Worm (Caenorhabditis elegans) whole organism, mixed stage, embryonic: ENCODE results near the gene ddp-1.

Source experiments
- M03D4.4 ChIP-seq: sonication (generic microtip); optimal IDR thresholded peaks from 2 replicates; lab custom pipeline; 2017; ENCODE audit warnings: mild to moderate bottlenecking, missing genetic modification characterization, missing compliant biosample characterization
- bed-3 ChIP-seq: fragments of 200-800 bp; sonication (Bioruptor generic); optimal IDR thresholded peaks from 3 replicates; lab custom pipeline; 2018; ENCODE audit warnings: mild to moderate bottlenecking, missing genetic modification characterization, moderate library complexity, missing compliant biosample characterization
- blmp-1 ChIP-seq: fragments of 150-350 bp; optimal IDR thresholded peaks from 2 replicates; lab custom pipeline; 2014; ENCODE audit warnings: missing biosample characterization, missing genetic modification characterization
- ceh-39 ChIP-seq: fragments of 150-350 bp; optimal IDR thresholded peaks from 2 replicates; lab custom pipeline; 2014; ENCODE audit warnings: missing biosample characterization, missing genetic modification characterization
- ceh-43 ChIP-seq: fragments of 200-800 bp; sonication (Bioruptor generic); optimal IDR thresholded peaks from 2 replicates; lab custom pipeline; 2018; ENCODE audit warnings: mild to moderate bottlenecking, missing genetic modification characterization, moderate library complexity, missing compliant biosample characterization
- ceh-83 ChIP-seq: fragments of 200-800 bp; sonication (Bioruptor generic); optimal IDR thresholded peaks from 2 replicates; lab custom pipeline; 2018; ENCODE audit warnings: mild to moderate bottlenecking, missing genetic modification characterization, missing compliant biosample characterization
- ces-1 ChIP-seq: fragments of 150-350 bp; optimal IDR thresholded peaks from 2 replicates; lab custom pipeline; 2014; ENCODE audit warnings: missing biosample characterization, missing genetic modification reagents, missing genetic modification characterization
- cnd-1 ChIP-seq: fragments of 200-800 bp; sonication (Bioruptor generic); optimal IDR thresholded peaks from 2 replicates; lab custom pipeline; 2018; ENCODE audit warnings: mild to moderate bottlenecking, missing genetic modification characterization, missing compliant biosample characterization
- drap-1 ChIP-seq: fragments of 200-800 bp; sonication (Bioruptor generic); optimal IDR thresholded peaks from 3 replicates; lab custom pipeline; 2018; ENCODE audit warnings: mild to moderate bottlenecking, missing genetic modification characterization, missing compliant biosample characterization
- elt-1 ChIP-seq: sonication (generic microtip); optimal IDR thresholded peaks from 2 replicates; lab custom pipeline; 2017; ENCODE audit warnings: missing genetic modification characterization, mild to moderate bottlenecking, missing compliant biosample characterization, antibody characterized with exemption, moderate library complexity, borderline replicate concordance; ENCODE audit not compliant: insufficient read depth
- elt-3 ChIP-seq: fragments of 150-350 bp; optimal IDR thresholded peaks from 2 replicates; lab custom pipeline; 2014; ENCODE audit warnings: missing biosample characterization, missing genetic modification characterization
- flh-1 ChIP-seq: fragments of 200-800 bp; sonication (Bioruptor generic); optimal IDR thresholded peaks from 2 replicates; lab custom pipeline; 2018; ENCODE audit warnings: mild to moderate bottlenecking, missing genetic modification characterization, moderate library complexity, missing compliant biosample characterization
- ham-2 ChIP-seq: fragments of 200-800 bp; sonication (Bioruptor generic); optimal IDR thresholded peaks from 2 replicates; lab custom pipeline; 2018; ENCODE audit warnings: mild to moderate bottlenecking, missing genetic modification characterization, missing compliant biosample characterization
- hlh-1 ChIP-seq: fragments of 150-350 bp; optimal IDR thresholded peaks from 2 replicates; lab custom pipeline; 2014; ENCODE audit warnings: missing biosample characterization, missing genetic modification reagents, missing genetic modification characterization
- lin-13 ChIP-seq: fragments of 150-350 bp; optimal IDR thresholded peaks from 2 replicates; lab custom pipeline; 2014; ENCODE audit warnings: missing biosample characterization, missing genetic modification characterization
- lin-32 ChIP-seq: fragments of 200-800 bp; sonication (Bioruptor generic); optimal IDR thresholded peaks from 2 replicates; lab custom pipeline; 2018; ENCODE audit warnings: mild to moderate bottlenecking, missing genetic modification characterization, missing compliant biosample characterization
- lsy-2 ChIP-seq: fragments of 150-350 bp; optimal IDR thresholded peaks from 2 replicates; lab custom pipeline; 2014; ENCODE audit warnings: missing biosample characterization, missing genetic modification characterization
- mab-5 ChIP-seq: fragments of 150-350 bp; optimal IDR thresholded peaks from 2 replicates; lab custom pipeline; 2014; ENCODE audit warnings: missing biosample characterization, missing genetic modification characterization
- mep-1 ChIP-seq: fragments of 150-350 bp; optimal IDR thresholded peaks from 2 replicates; lab custom pipeline; 2017; ENCODE audit warnings: missing biosample characterization, missing genetic modification reagents, missing genetic modification characterization, inconsistent platforms
- mls-2 ChIP-seq: sonication (generic microtip); optimal IDR thresholded peaks from 2 replicates; lab custom pipeline; 2016; ENCODE audit warnings: mild to moderate bottlenecking, missing genetic modification characterization, moderate library complexity, missing compliant biosample characterization
- nhr-12 ChIP-seq: fragments of 150-350 bp; optimal IDR thresholded peaks from 2 replicates; lab custom pipeline; 2014; ENCODE audit warnings: missing biosample characterization, missing genetic modification characterization
- nhr-2 ChIP-seq: fragments of 150-350 bp; optimal IDR thresholded peaks from 2 replicates; lab custom pipeline; 2014; ENCODE audit warnings: missing biosample characterization, missing genetic modification characterization
- nhr-237 ChIP-seq: fragments of 150-350 bp; optimal IDR thresholded peaks from 2 replicates; lab custom pipeline; 2014; ENCODE audit warnings: missing biosample characterization, missing genetic modification characterization
- nhr-28 ChIP-seq: fragments of 150-350 bp; optimal IDR thresholded peaks from 2 replicates; lab custom pipeline; 2014; ENCODE audit warnings: missing biosample characterization, missing genetic modification characterization
- nhr-76 ChIP-seq: sonication (generic microtip); optimal IDR thresholded peaks from 2 replicates; lab custom pipeline; 2017; ENCODE audit warnings: missing biosample characterization, missing genetic modification characterization
- pha-4 ChIP-seq: fragments of 150-350 bp; optimal IDR thresholded peaks from 2 replicates; lab custom pipeline; 2018; ENCODE audit warnings: missing biosample characterization, missing genetic modification reagents, missing genetic modification characterization
- sem-2 ChIP-seq: fragments of 200-800 bp; sonication (Bioruptor generic); optimal IDR thresholded peaks from 2 replicates; lab custom pipeline; 2018; ENCODE audit warnings: mild to moderate bottlenecking, missing genetic modification characterization, missing compliant biosample characterization
- snpc-4 ChIP-seq: fragments of 150-350 bp; optimal IDR thresholded peaks from 2 replicates; lab custom pipeline; 2014; ENCODE audit warnings: missing biosample characterization, missing genetic modification characterization
- sptf-1 ChIP-seq: sonication (generic microtip); optimal IDR thresholded peaks from 2 replicates; lab custom pipeline; 2017; ENCODE audit warnings: mild to moderate bottlenecking, missing genetic modification characterization, moderate library complexity, missing compliant biosample characterization
- tbx-8 ChIP-seq: fragments of 200-800 bp; sonication (Bioruptor generic); optimal IDR thresholded peaks from 2 replicates; lab custom pipeline; 2018; ENCODE audit warnings: mild to moderate bottlenecking, missing genetic modification characterization, moderate library complexity, missing compliant biosample characterization
- unc-120 ChIP-seq: sonication (generic microtip); optimal IDR thresholded peaks from 2 replicates; lab custom pipeline; 2017; ENCODE audit warnings: missing genetic modification characterization, missing compliant biosample characterization; ENCODE audit not compliant: poor library complexity, severe bottlenecking
- unc-39 ChIP-seq: fragments of 150-350 bp; optimal IDR thresholded peaks from 2 replicates; lab custom pipeline; 2014; ENCODE audit warnings: missing biosample characterization, missing genetic modification characterization
- unc-62 ChIP-seq: fragments of 150-350 bp; optimal IDR thresholded peaks from 2 replicates; lab custom pipeline; 2014; ENCODE audit warnings: missing biosample characterization, missing genetic modification reagents, missing genetic modification characterization
- zip-8 ChIP-seq: fragments of 150-350 bp; optimal IDR thresholded peaks from 2 replicates; lab custom pipeline; 2014; ENCODE audit warnings: missing biosample characterization, missing genetic modification characterization
- ztf-11 ChIP-seq: fragments of 150-350 bp; optimal IDR thresholded peaks from 2 replicates; lab custom pipeline; 2014; ENCODE audit warnings: missing biosample characterization, missing genetic modification characterization

Gene ddp-1

ce11 chrIII:1819049-1819597 lies 40.6 kb upstream of the ddp-1 start:
- no peak for TF ChIP-seq M03D4.4 (tag; lab: Kevin White, UChicago)
- no peak for TF ChIP-seq zip-8 (tag; lab: Kevin White, UChicago)
- TF ChIP-seq ham-2 (GFP tag; lab: Kevin White, UChicago), result no peak
- TF ChIP-seq flh-1 (GFP tag; lab: Kevin White, UChicago), result no peak
- TF ChIP-seq bed-3, result no peak
- TF ChIP-seq mep-1 (tag; lab: Kevin White, UChicago), result no peak
- no peak for TF ChIP-seq nhr-237 (tag; lab: Kevin White, UChicago)
- TF ChIP-seq unc-120, result peak; percentile 8
- peak; percentile 19 for TF ChIP-seq sptf-1
- no peak for TF ChIP-seq unc-39 (tag; lab: Kevin White, UChicago)
- no peak for TF ChIP-seq ztf-11 (tag; lab: Kevin White, UChicago)
- no peak for TF ChIP-seq nhr-76 (tag; lab: Kevin White, UChicago)
- no peak for TF ChIP-seq snpc-4
- TF ChIP-seq ces-1 (GFP tag; lab: Kevin White, UChicago), result peak; percentile 3

ce11 chrIII:1824264-1824922 lies 35.3 kb upstream of the ddp-1 start, which contains the start of the genes pvf-1 and Y39A3CL.7:
pvf-1 (minus strand) TSS chrIII:1824314.
Y39A3CL.7 (plus strand) TSS chrIII:1824919.
- TF ChIP-seq nhr-237 (tag; lab: Kevin White, UChicago) (no peak), mep-1 (tag; lab: Kevin White, UChicago) (peak; percentile 23), sem-2 (peak; percentile 57), ceh-39 (tag; lab: Kevin White, UChicago) (no peak), sptf-1 (peak; percentile 86), cnd-1 (peak; percentile 45), ces-1 (GFP tag; lab: Kevin White, UChicago) (peak; percentile 15), flh-1 (GFP tag; lab: Kevin White, UChicago) (peak; percentile 56), bed-3 (peak; percentile 48), mls-2 (tag; lab: Kevin White, UChicago) (peak; percentile 66), elt-3 (tag; lab: Kevin White, UChicago) (no peak), unc-39 (tag; lab: Kevin White, UChicago) (no peak), nhr-12 (tag; lab: Kevin White, UChicago) (peak; percentile 58), snpc-4 (no peak), lsy-2 (no peak), drap-1 (peak; percentile 36), pha-4 (no peak), blmp-1 (no peak), nhr-76 (tag; lab: Kevin White, UChicago) (no peak), M03D4.4 (tag; lab: Kevin White, UChicago) (peak; percentile 77), unc-120 (peak; percentile 36), zip-8 (tag; lab: Kevin White, UChicago) (no peak), mab-5 (tag; lab: Kevin White, UChicago) (no peak), tbx-8 (GFP tag; lab: Kevin White, UChicago) (peak; percentile 27), hlh-1 (tag; lab: Kevin White, UChicago) (peak; percentile 44), elt-1 (tag; lab: Kevin White, UChicago) (no peak), lin-32 (GFP tag; lab: Kevin White, UChicago) (peak; percentile 22), lin-13 (tag; lab: Kevin White, UChicago) (no peak), unc-62 (GFP tag; lab: Kevin White, UChicago) (no peak), nhr-28 (no peak), ztf-11 (tag; lab: Kevin White, UChicago) (peak; percentile 26), ham-2 (GFP tag; lab: Kevin White, UChicago) (no peak), nhr-2 (peak; percentile 2), ceh-43 (GFP tag; lab: Kevin White, UChicago) (peak; percentile 60), ceh-83 (peak; percentile 81)

ce11 chrIII:1831104-1831503 lies 28.6 kb upstream of the ddp-1 start:
- no peak for TF ChIP-seq zip-8 (tag; lab: Kevin White, UChicago)
- TF ChIP-seq lin-32 (GFP tag; lab: Kevin White, UChicago), result no peak
- TF ChIP-seq ceh-43 (GFP tag; lab: Kevin White, UChicago), result no peak
- TF ChIP-seq sptf-1, result no peak
- no peak for TF ChIP-seq tbx-8 (GFP tag; lab: Kevin White, UChicago)
- TF ChIP-seq ceh-39 (tag; lab: Kevin White, UChicago), result no peak
- TF ChIP-seq lsy-2, result no peak
- no peak for TF ChIP-seq flh-1 (GFP tag; lab: Kevin White, UChicago)
- no peak for TF ChIP-seq unc-120
- no peak for TF ChIP-seq M03D4.4 (tag; lab: Kevin White, UChicago)
- TF ChIP-seq unc-39 (tag; lab: Kevin White, UChicago), result no peak
- TF ChIP-seq elt-1 (tag; lab: Kevin White, UChicago), result no peak
- TF ChIP-seq nhr-237 (tag; lab: Kevin White, UChicago), result no peak
- no peak for TF ChIP-seq mep-1 (tag; lab: Kevin White, UChicago)
- no peak for TF ChIP-seq drap-1
- no peak for TF ChIP-seq hlh-1 (tag; lab: Kevin White, UChicago)
- TF ChIP-seq nhr-28, result no peak
- TF ChIP-seq ztf-11 (tag; lab: Kevin White, UChicago), result no peak
- TF ChIP-seq ham-2 (GFP tag; lab: Kevin White, UChicago), result no peak
- no peak for TF ChIP-seq ceh-83
